Worm (Caenorhabditis elegans) whole organism, early embryonic: ENCODE measurements around the gene magu-2.

Experiments
- B0310.2 ChIP-seq: sonication (generic microtip); optimal IDR thresholded peaks from 2 replicates; lab custom pipeline; 2016; ENCODE audit warnings: mild to moderate bottlenecking, missing genetic modification characterization, missing compliant biosample characterization
- F13C5.2 ChIP-seq: sonication (generic microtip); optimal IDR thresholded peaks from 2 replicates; lab custom pipeline; 2017; ENCODE audit warnings: mild to moderate bottlenecking, missing genetic modification characterization, inconsistent platforms, missing compliant biosample characterization
- aly-1 ChIP-seq: sonication (generic microtip); optimal IDR thresholded peaks from 2 replicates; lab custom pipeline; 2016; ENCODE audit warnings: missing genetic modification characterization, missing compliant biosample characterization
- ama-1 ChIP-seq: fragments of 150-350 bp; optimal IDR thresholded peaks from 2 replicates; lab custom pipeline; 2014
- ceh-13 ChIP-seq: fragments of 200-800 bp; sonication (Bioruptor generic); optimal IDR thresholded peaks from 2 replicates; lab custom pipeline; 2018; ENCODE audit warnings: mild to moderate bottlenecking, missing genetic modification characterization, missing compliant biosample characterization
- ceh-36 ChIP-seq: sonication (generic microtip); optimal IDR thresholded peaks from 2 replicates; lab custom pipeline; 2016; ENCODE audit warnings: missing genetic modification characterization, inconsistent platforms, missing compliant biosample characterization
- ets-7 ChIP-seq: sonication (generic microtip); optimal IDR thresholded peaks from 2 replicates; lab custom pipeline; 2016; ENCODE audit warnings: missing genotype, missing genetic modification characterization, missing compliant biosample characterization
- flt-1 ChIP-seq: fragments of 200-800 bp; sonication (Bioruptor generic); IDR thresholded peaks from 2 replicates; pipeline ENCODE4 v1.3.6; 2022; ENCODE audit warnings: missing genetic modification characterization, missing compliant biosample characterization
- hmbx-1 ChIP-seq: sonication (generic microtip); optimal IDR thresholded peaks from 2 replicates; lab custom pipeline; 2016; ENCODE audit warnings: mild to moderate bottlenecking, missing genetic modification characterization, missing compliant biosample characterization
- hmg-4 ChIP-seq: fragments of 200-800 bp; sonication (Bioruptor generic); optimal IDR thresholded peaks from 2 replicates; lab custom pipeline; 2018; ENCODE audit warnings: mild to moderate bottlenecking, missing genetic modification characterization, missing compliant biosample characterization
- hnd-1 ChIP-seq: sonication (generic microtip); optimal IDR thresholded peaks from 2 replicates; lab custom pipeline; 2016; ENCODE audit warnings: missing genetic modification characterization, missing compliant biosample characterization
- pes-1 ChIP-seq: fragments of 200-800 bp; sonication (Bioruptor generic); IDR thresholded peaks from 2 replicates; pipeline ENCODE4 v1.3.6; 2022; ENCODE audit warnings: missing genetic modification reagents, missing genetic modification characterization, missing compliant biosample characterization
- scrt-1 ChIP-seq: fragments of 200-800 bp; sonication (Bioruptor generic); IDR thresholded peaks from 2 replicates; pipeline ENCODE4 v1.3.6; 2022; ENCODE audit warnings: missing genetic modification characterization, missing compliant biosample characterization
- sea-1 ChIP-seq: fragments of 200-800 bp; sonication (Bioruptor generic); conservative IDR thresholded peaks from 2 replicates; pipeline ENCODE4 v1.3.6; 2022; ENCODE audit warnings: missing genetic modification characterization, missing compliant biosample characterization
- tbx-11 ChIP-seq: fragments of 200-800 bp; sonication (Bioruptor generic); IDR thresholded peaks from 2 replicates; pipeline ENCODE4 v1.3.6; 2022; ENCODE audit warnings: missing genetic modification characterization, missing compliant biosample characterization
- tbx-37 ChIP-seq: fragments of 200-800 bp; sonication (Bioruptor generic); conservative IDR thresholded peaks from 2 replicates; pipeline ENCODE4 v1.3.6; 2022; ENCODE audit warnings: missing genetic modification reagents, missing genetic modification characterization, missing compliant biosample characterization
- tra-4 ChIP-seq: sonication (generic microtip); optimal IDR thresholded peaks from 2 replicates; lab custom pipeline; 2017; ENCODE audit warnings: missing genetic modification characterization, missing compliant biosample characterization

The magu-2 gene

DNA sequence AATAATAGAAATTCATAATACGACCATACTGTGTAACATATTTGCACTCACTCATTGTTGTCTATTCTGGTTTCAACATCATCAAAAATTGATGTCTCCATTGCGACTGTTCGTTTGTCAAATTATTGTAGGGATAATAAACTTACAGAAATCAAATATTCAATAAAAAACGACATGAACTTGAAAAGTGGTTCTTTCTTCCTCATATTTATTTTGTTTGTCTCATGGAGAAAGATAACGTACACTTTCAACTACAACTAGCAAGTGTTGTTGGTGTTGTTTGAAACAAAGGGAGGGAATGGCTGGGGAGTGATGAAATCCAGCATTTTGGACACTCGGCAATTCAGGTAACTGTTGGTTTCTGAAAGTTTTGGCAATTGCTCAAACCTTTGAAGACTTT lies 34.9 kb downstream of the magu-2 start, which contains the start of gene B0507.9:
B0507.9 (minus strand) TSS at position 101 of the 400 bp plus-strand sequence.
- TF ChIP-seq tbx-37 (GFP tag; lab: Robert Waterston, UW): no peak
- TF ChIP-seq hmbx-1 (tag; lab: Kevin White, UChicago): no peak
- no peak for TF ChIP-seq flt-1 (GFP tag; lab: Robert Waterston, UW)
- TF ChIP-seq aly-1: no peak
- no peak for TF ChIP-seq F13C5.2 (tag; lab: Kevin White, UChicago)

DNA sequence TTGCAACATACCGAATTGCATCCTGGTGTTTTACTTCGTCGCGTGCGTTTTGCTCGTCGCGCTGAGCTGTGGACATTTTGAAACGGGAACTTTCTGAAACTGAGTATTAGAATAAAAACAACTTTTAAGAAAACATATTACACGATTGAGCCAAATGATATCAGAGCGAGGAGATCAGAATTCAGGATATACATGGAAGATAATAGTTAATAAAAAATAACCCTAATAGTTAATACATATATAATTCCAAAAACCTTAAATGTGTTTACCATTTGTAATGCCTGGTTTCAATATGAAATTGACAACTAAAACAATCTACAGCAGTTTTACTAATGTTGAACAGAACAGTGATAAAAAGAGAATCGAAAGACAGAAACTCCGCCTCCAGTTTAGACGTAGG lies 38.0 kb downstream of the magu-2 start, which contains the start of gene B0507.8:
B0507.8 (minus strand) TSS at position 101 of the 400 bp plus-strand sequence.
- no peak for TF ChIP-seq ceh-36 (tag; lab: Kevin White, UChicago)
- TF ChIP-seq ets-7 (tag; lab: Kevin White, UChicago): no peak
- no peak for TF ChIP-seq flt-1 (GFP tag; lab: Robert Waterston, UW)
- no peak for TF ChIP-seq ama-1 (lab: Kevin White, UChicago)

DNA sequence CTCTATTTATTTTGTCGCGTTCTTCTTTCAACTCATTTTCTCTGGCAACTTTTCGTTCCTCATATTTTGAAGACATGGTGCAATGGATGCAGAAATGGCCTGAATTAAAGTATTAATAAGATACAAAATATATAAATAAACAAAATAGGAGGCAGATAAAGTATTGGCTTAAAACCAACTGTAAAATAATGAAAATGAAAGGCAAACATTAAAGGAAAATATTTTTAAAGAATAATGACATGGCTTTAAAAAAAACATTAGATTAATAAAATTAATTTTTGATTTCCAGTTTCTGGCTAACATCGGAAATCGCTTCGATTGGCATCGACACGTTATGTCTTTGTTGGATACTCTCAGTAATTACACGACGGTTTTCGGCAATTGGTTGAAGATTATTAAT lies 40.4 kb downstream of the magu-2 start, which contains the start of gene ddn-1:
ddn-1 (minus strand) TSS at position 101 of the 400 bp plus-strand sequence.
- TF ChIP-seq aly-1: no peak
- TF ChIP-seq F13C5.2 (tag; lab: Kevin White, UChicago): no peak
- TF ChIP-seq tra-4 (tag; lab: Kevin White, UChicago): no peak
- TF ChIP-seq hmg-4 (GFP tag; lab: Kevin White, UChicago): no peak
- TF ChIP-seq tbx-11: no peak
- TF ChIP-seq ama-1 (lab: Kevin White, UChicago): no peak
- no peak for TF ChIP-seq sea-1 (GFP tag; lab: Robert Waterston, UW)
- no peak for TF ChIP-seq flt-1 (GFP tag; lab: Robert Waterston, UW)

DNA sequence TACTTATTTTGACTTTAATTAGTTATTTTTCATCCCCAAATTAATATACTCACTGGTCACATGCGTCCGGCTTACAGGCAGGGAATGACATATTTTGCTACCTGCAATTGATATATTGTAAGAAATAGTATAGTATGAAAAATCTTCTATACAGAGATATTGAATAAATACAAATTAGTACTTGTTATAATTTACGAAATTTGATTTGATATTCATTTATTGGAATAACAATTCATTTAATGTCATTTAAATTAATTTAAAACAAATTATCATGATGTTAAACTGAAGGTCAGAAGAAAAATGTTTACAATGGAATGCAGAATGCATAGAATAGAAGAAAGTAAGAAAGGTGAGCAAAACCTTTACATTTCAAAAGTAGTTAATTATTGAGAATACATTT lies 42.2 kb downstream of the magu-2 start, which contains the start of gene B0507.7:
B0507.7 (minus strand) TSS at position 101 of the 400 bp plus-strand sequence.
- TF ChIP-seq hnd-1 (tag; lab: Kevin White, UChicago) (no peak), F13C5.2 (tag; lab: Kevin White, UChicago) (no peak), ceh-13 (no peak), sea-1 (GFP tag; lab: Robert Waterston, UW) (no peak), ceh-36 (tag; lab: Kevin White, UChicago) (no peak), flt-1 (GFP tag; lab: Robert Waterston, UW) (no peak), ets-7 (tag; lab: Kevin White, UChicago) (no peak), pes-1 (no peak), tbx-11 (no peak), B0310.2 (no peak), scrt-1 (GFP tag; lab: Robert Waterston, UW) (no peak), tra-4 (tag; lab: Kevin White, UChicago) (no peak), tbx-37 (GFP tag; lab: Robert Waterston, UW) (no peak)

DNA sequence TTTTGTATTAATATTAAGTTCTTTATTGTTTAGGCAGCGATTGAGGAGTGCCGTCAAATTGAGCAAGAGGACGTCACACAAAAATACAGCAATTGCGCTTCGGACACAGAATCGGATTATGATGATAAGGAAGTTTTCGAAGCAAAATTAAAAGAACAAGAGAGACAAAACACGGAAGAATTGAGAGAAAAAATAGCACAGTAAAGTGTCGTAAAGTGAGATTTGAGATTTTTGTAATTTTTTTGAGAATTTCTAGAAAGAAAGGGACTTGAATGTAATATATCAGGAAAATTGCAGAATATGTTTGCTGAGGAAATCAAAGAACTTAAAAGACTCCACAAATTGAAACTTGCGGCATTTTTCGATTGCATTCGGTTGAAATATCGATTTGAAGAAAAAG lies 46.2 kb downstream of the magu-2 start, which contains the start of gene B0507.4:
B0507.4 (plus strand) TSS at position 301 of the 400 bp plus-strand sequence.
- no peak for TF ChIP-seq tra-4 (tag; lab: Kevin White, UChicago)
- no peak for TF ChIP-seq tbx-11
- no peak for TF ChIP-seq B0310.2
- no peak for TF ChIP-seq aly-1
- TF ChIP-seq ama-1 (lab: Kevin White, UChicago): no peak
- TF ChIP-seq hmg-4 (GFP tag; lab: Kevin White, UChicago): no peak
- TF ChIP-seq ceh-36 (tag; lab: Kevin White, UChicago): no peak
- TF ChIP-seq sea-1 (GFP tag; lab: Robert Waterston, UW): no peak
- no peak for TF ChIP-seq flt-1 (GFP tag; lab: Robert Waterston, UW)
- no peak for TF ChIP-seq pes-1
- TF ChIP-seq scrt-1 (GFP tag; lab: Robert Waterston, UW): no peak
- no peak for TF ChIP-seq ceh-13
- no peak for TF ChIP-seq tbx-37 (GFP tag; lab: Robert Waterston, UW)
- no peak for TF ChIP-seq hmbx-1 (tag; lab: Kevin White, UChicago)
- no peak for TF ChIP-seq hnd-1 (tag; lab: Kevin White, UChicago)
- no peak for TF ChIP-seq F13C5.2 (tag; lab: Kevin White, UChicago)
- TF ChIP-seq ets-7 (tag; lab: Kevin White, UChicago): no peak

DNA sequence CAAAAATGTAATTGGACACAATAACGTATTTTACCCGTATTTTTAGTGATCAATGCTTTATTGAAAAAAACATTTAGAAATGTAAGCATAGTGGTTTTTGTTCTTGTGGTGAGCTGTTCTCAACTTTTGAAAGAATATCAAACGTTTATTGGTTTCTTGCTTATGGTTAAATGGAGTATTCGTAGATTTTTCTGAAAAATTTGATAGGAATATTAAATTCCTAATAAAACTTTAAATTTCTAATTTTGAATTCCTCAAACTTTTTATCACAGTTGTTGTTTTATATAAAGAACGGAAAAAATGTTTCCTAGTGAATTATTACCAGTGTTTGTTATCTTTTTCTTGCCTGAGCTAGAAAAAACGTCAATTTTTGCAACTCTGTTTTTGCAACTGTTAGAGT lies 47.4 kb downstream of the magu-2 start, which contains the start of gene B0507.5:
B0507.5 (plus strand) TSS at position 301 of the 400 bp plus-strand sequence.
- no peak for TF ChIP-seq scrt-1 (GFP tag; lab: Robert Waterston, UW)
- no peak for TF ChIP-seq sea-1 (GFP tag; lab: Robert Waterston, UW)
- TF ChIP-seq F13C5.2 (tag; lab: Kevin White, UChicago): no peak
- no peak for TF ChIP-seq ceh-36 (tag; lab: Kevin White, UChicago)
- no peak for TF ChIP-seq aly-1
- no peak for TF ChIP-seq B0310.2
- no peak for TF ChIP-seq ama-1 (lab: Kevin White, UChicago)
- no peak for TF ChIP-seq ceh-13
- TF ChIP-seq hmbx-1 (tag; lab: Kevin White, UChicago): no peak
- no peak for TF ChIP-seq tbx-11
- TF ChIP-seq flt-1 (GFP tag; lab: Robert Waterston, UW): no peak
- TF ChIP-seq ets-7 (tag; lab: Kevin White, UChicago): no peak
- no peak for TF ChIP-seq hmg-4 (GFP tag; lab: Kevin White, UChicago)
- TF ChIP-seq hnd-1 (tag; lab: Kevin White, UChicago): no peak
- TF ChIP-seq tra-4 (tag; lab: Kevin White, UChicago): no peak
- TF ChIP-seq tbx-37 (GFP tag; lab: Robert Waterston, UW): no peak

DNA sequence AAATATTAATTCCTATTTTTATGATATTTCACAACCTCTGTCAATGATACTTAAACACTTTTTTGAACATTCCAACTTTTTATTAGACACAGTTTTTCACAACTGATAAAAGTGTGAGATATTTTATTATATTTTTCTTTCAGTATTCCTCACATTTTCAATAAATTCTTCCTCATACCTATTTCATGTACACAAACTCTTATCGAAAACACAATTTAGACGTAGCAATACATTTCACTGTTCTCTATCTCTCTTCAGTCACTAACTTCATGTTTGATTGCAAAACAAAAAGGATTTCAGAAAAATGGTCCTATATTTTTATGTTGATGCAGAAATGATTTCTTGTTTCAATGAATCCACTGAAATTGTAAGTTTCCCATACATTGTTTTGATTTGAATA lies 55.0 kb downstream of the magu-2 start, which contains the start of gene B0507.6:
B0507.6 (plus strand) TSS at position 301 of the 400 bp plus-strand sequence.
- no peak for TF ChIP-seq aly-1
- no peak for TF ChIP-seq ceh-36 (tag; lab: Kevin White, UChicago)
- no peak for TF ChIP-seq B0310.2
- TF ChIP-seq hnd-1 (tag; lab: Kevin White, UChicago): no peak
- no peak for TF ChIP-seq tbx-37 (GFP tag; lab: Robert Waterston, UW)
- no peak for TF ChIP-seq hmg-4 (GFP tag; lab: Kevin White, UChicago)
- no peak for TF ChIP-seq ets-7 (tag; lab: Kevin White, UChicago)
- TF ChIP-seq hmbx-1 (tag; lab: Kevin White, UChicago): no peak
- TF ChIP-seq tbx-11: no peak
- TF ChIP-seq scrt-1 (GFP tag; lab: Robert Waterston, UW): no peak
- no peak for TF ChIP-seq sea-1 (GFP tag; lab: Robert Waterston, UW)
- TF ChIP-seq tra-4 (tag; lab: Kevin White, UChicago): no peak
- TF ChIP-seq flt-1 (GFP tag; lab: Robert Waterston, UW): no peak
- no peak for TF ChIP-seq ceh-13
